Worm (Caenorhabditis elegans) whole organism, mixed stage, embryonic: ENCODE measurements around the gene C30G12.4.

Experiments
- cnd-1 ChIP-seq: fragments of 200-800 bp; sonication (Bioruptor generic); optimal IDR thresholded peaks from 2 replicates; lab custom pipeline; 2018; ENCODE audit warnings: mild to moderate bottlenecking, missing genetic modification characterization, missing compliant biosample characterization
- lsy-2 ChIP-seq: fragments of 150-350 bp; optimal IDR thresholded peaks from 2 replicates; lab custom pipeline; 2014; ENCODE audit warnings: missing biosample characterization, missing genetic modification characterization
- mep-1 ChIP-seq: fragments of 150-350 bp; optimal IDR thresholded peaks from 2 replicates; lab custom pipeline; 2017; ENCODE audit warnings: missing biosample characterization, missing genetic modification reagents, missing genetic modification characterization, inconsistent platforms
- nhr-237 ChIP-seq: fragments of 150-350 bp; optimal IDR thresholded peaks from 2 replicates; lab custom pipeline; 2014; ENCODE audit warnings: missing biosample characterization, missing genetic modification characterization
- pha-4 ChIP-seq: fragments of 150-350 bp; optimal IDR thresholded peaks from 2 replicates; lab custom pipeline; 2018; ENCODE audit warnings: missing biosample characterization, missing genetic modification reagents, missing genetic modification characterization
- sptf-1 ChIP-seq: sonication (generic microtip); optimal IDR thresholded peaks from 2 replicates; lab custom pipeline; 2017; ENCODE audit warnings: mild to moderate bottlenecking, missing genetic modification characterization, moderate library complexity, missing compliant biosample characterization
- unc-39 ChIP-seq: fragments of 150-350 bp; optimal IDR thresholded peaks from 2 replicates; lab custom pipeline; 2014; ENCODE audit warnings: missing biosample characterization, missing genetic modification characterization
- unc-62 ChIP-seq: fragments of 150-350 bp; optimal IDR thresholded peaks from 2 replicates; lab custom pipeline; 2014; ENCODE audit warnings: missing biosample characterization, missing genetic modification reagents, missing genetic modification characterization

DNA sequence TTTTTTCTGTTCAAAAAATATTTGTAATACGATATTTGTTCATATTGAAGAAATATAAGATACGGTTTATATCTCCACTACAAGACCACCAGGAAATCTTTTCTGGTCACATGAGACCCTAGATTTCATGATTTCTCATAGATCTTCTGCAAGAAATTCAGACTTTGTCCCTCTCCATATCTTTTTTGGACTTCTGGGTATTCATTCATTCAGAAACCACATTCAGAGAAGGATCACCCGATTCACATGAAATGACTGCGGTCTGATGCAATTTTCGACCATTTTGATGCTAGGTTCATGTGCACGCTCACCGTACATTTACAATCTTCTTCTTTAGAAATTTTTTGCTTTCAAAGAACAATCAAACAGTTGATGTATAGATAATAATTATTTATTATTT lies 17.9 kb downstream of the C30G12.4 start:
- TF ChIP-seq cnd-1 (tag; lab: Kevin White, UChicago) (no peak), lsy-2 (tag; lab: Kevin White, UChicago) (no peak), nhr-237 (tag; lab: Kevin White, UChicago) (no peak), pha-4 (tag; lab: Kevin White, UChicago) (no peak), mep-1 (tag; lab: Kevin White, UChicago) (no peak), unc-39 (tag; lab: Kevin White, UChicago) (no peak), unc-62 (GFP tag; lab: Kevin White, UChicago) (no peak), sptf-1 (tag; lab: Kevin White, UChicago) (no peak)
